Worm (Caenorhabditis elegans) whole organism, L4/young adult: Measurements from ENCODE around the gene srbc-38.

Experiments
- W03F9.2 ChIP-seq: fragments of 150-350 bp; optimal IDR thresholded peaks from 2 replicates; lab custom pipeline; 2014; ENCODE audit warnings: missing biosample characterization, missing genetic modification characterization
- dao-5 ChIP-seq: sonication (generic microtip); optimal IDR thresholded peaks from 2 replicates; lab custom pipeline; 2016; ENCODE audit warnings: missing genotype, missing genetic modification characterization, moderate library complexity, missing compliant biosample characterization
- him-1 ChIP-seq: sonication (generic microtip); optimal IDR thresholded peaks from 2 replicates; lab custom pipeline; 2016; ENCODE audit warnings: missing genotype, missing genetic modification reagents, missing genetic modification characterization, missing compliant biosample characterization

ce11 chrV:657678-658077 lies 49.3 kb upstream of the srbc-38 start, which contains the start of gene srh-246:
- TF ChIP-seq him-1, result no peak
- no peak for TF ChIP-seq dao-5
- TF ChIP-seq W03F9.2 (tag; lab: Kevin White, UChicago), result no peak
